Worm (Caenorhabditis elegans): Measurements from ENCODE around the gene srd-13.

DNA sequence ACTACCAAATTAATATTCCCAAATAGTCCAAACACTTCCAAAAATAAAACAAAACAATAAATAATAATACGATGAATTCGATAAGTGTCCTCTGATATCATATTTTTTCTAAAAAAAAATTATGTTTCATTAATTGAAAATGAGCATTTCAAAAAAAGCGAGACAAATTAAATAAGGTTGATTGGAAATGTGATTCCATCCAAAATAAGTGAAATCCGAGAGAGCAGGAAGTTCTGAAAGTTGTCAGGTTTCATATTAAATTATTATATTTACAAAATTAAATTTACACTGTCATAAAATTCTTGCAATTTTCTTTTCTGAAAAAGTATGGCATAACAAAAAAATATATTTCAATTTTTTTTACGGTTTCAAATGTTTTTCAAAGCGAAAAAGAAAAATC lies 8.4 kb downstream of the srd-13 start, which contains the start of gene srsx-14:
- TF ChIP-seq ztf-29 (GFP tag; IDR thresholded peaks at IDR 0.05) (no peak), flt-1 (GFP tag; IDR thresholded peaks at IDR 0.05) (no peak), med-1 (GFP tag; optimal IDR thresholded peaks at IDR 0.05; ENCODE audit: insufficient read depth) (no peak), ztf-23 (GFP tag; IDR thresholded peaks at IDR 0.05) (no peak), T22C8.4 (GFP tag; IDR thresholded peaks at IDR 0.05) (no peak), tab-1 (GFP tag; IDR thresholded peaks at IDR 0.05) (no peak), klf-2 (GFP tag; conservative IDR thresholded peaks at IDR 0.05) (no peak), cog-1 (tag; optimal IDR thresholded peaks at IDR 0.05) (no peak)
